Fruit fly (Drosophila melanogaster): ENCODE results near the gene scramb2.

dm6 chr3L:3054851-3055250 lies 8.2 kb upstream of the scramb2 start, which contains the start of gene CG16753:
- no peak for TF ChIP-seq CTCF (optimal IDR thresholded peaks at IDR 0.05)
- TF ChIP-seq CG8478 (optimal IDR thresholded peaks at IDR 0.05), result no peak
